Worm (Caenorhabditis elegans) whole organism, L1 larva: Measurements from ENCODE around the gene spat-2.
A peak's percentile ranks its signal among the peaks of the same experiment; 100 is the strongest.

Source experiments
- C16A3.4 ChIP-seq: fragments of 150-350 bp; optimal IDR thresholded peaks from 2 replicates; lab custom pipeline; 2014; ENCODE audit warnings: missing biosample characterization, missing genetic modification characterization
- C34B4.2 ChIP-seq: sonication (generic microtip); optimal IDR thresholded peaks from 2 replicates; lab custom pipeline; 2017; ENCODE audit warnings: mild to moderate bottlenecking, missing genetic modification characterization, missing compliant biosample characterization
- Y116A8C.19 ChIP-seq: sonication (generic microtip); optimal IDR thresholded peaks from 2 replicates; lab custom pipeline; 2016; ENCODE audit warnings: missing compliant biosample characterization, missing genetic modification characterization, borderline replicate concordance
- aha-1 ChIP-seq: fragments of 150-350 bp; optimal IDR thresholded peaks from 2 replicates; lab custom pipeline; 2014; ENCODE audit warnings: missing biosample characterization, missing genetic modification characterization
- alr-1 ChIP-seq: fragments of 200-800 bp; sonication (Bioruptor generic); optimal IDR thresholded peaks from 2 replicates; lab custom pipeline; 2018; ENCODE audit warnings: borderline replicate concordance, mild to moderate bottlenecking, missing genetic modification characterization, missing compliant biosample characterization
- ceh-82 ChIP-seq, 3 experiments: fragments of 150-350 bp in 1 of 3; sonication (generic microtip) in 2 of 3; optimal IDR thresholded peaks; 2 replicates each; lab custom pipeline; 2014 to 2017; ENCODE audit warnings: missing biosample characterization in 3 of 3, missing genetic modification characterization in 3 of 3
- ceh-90 ChIP-seq: sonication (generic microtip); optimal IDR thresholded peaks from 2 replicates; lab custom pipeline; 2016; ENCODE audit warnings: missing genetic modification characterization, missing compliant biosample characterization
- ces-1 ChIP-seq: fragments of 150-350 bp; optimal IDR thresholded peaks from 2 replicates; lab custom pipeline; 2014; ENCODE audit warnings: missing biosample characterization, missing genetic modification reagents, missing genetic modification characterization
- dsc-1 ChIP-seq: sonication (generic microtip); optimal IDR thresholded peaks from 2 replicates; lab custom pipeline; 2016; ENCODE audit warnings: mild to moderate bottlenecking, missing genetic modification characterization, missing compliant biosample characterization
- efl-1 ChIP-seq, 4 experiments: fragments of 150-350 bp; optimal IDR thresholded peaks in 3 of 4; peaks in 1 of 4; 1 replicate in 1 of 4; 2 replicates in 3 of 4; lab custom pipeline; 2014; ENCODE audit warnings: missing biosample characterization in 2 of 4, missing genetic modification characterization in 2 of 4, missing genetic modification reagents in 2 of 4
- egl-27 ChIP-seq, 2 experiments: fragments of 150-350 bp in 1 of 2; sonication (generic microtip); optimal IDR thresholded peaks; 3 replicates each; lab custom pipeline; 2017 to 2018; ENCODE audit warnings: missing biosample characterization in 2 of 2, missing genetic modification characterization in 2 of 2, missing genetic modification reagents in 2 of 2
- elt-3 ChIP-seq, 6 experiments: fragments of 150-350 bp in 1 of 6; sonication (generic microtip); optimal IDR thresholded peaks; 2 replicates each; lab custom pipeline; 2017 to 2018; ENCODE audit warnings: missing biosample characterization in 6 of 6, missing genetic modification characterization in 6 of 6, inconsistent platforms in 1 of 6
- ets-5 ChIP-seq: fragments of 200-800 bp; sonication (Bioruptor generic); IDR thresholded peaks from 2 replicates; pipeline ENCODE4 v1.3.6; 2022; ENCODE audit warnings: missing genetic modification characterization, missing compliant biosample characterization
- fkh-4 ChIP-seq: sonication (generic microtip); optimal IDR thresholded peaks from 2 replicates; lab custom pipeline; 2016; ENCODE audit warnings: missing compliant biosample characterization, missing genetic modification characterization, borderline replicate concordance
- fos-1 ChIP-seq: fragments of 150-350 bp; optimal IDR thresholded peaks from 2 replicates; lab custom pipeline; 2014; ENCODE audit warnings: missing biosample characterization, missing genetic modification characterization
- hlh-4 ChIP-seq: sonication (generic microtip); optimal IDR thresholded peaks from 2 replicates; lab custom pipeline; 2016; ENCODE audit warnings: mild to moderate bottlenecking, missing genetic modification characterization, missing compliant biosample characterization
- hpl-2 ChIP-seq: fragments of 150-350 bp; optimal IDR thresholded peaks from 2 replicates; lab custom pipeline; 2014; ENCODE audit warnings: missing biosample characterization, missing genetic modification reagents, missing genetic modification characterization
- isw-1 ChIP-seq: fragments of 200-800 bp; sonication (Bioruptor generic); IDR thresholded peaks from 2 replicates; pipeline ENCODE4 v1.3.6; 2022; ENCODE audit warnings: missing genetic modification characterization, missing compliant biosample characterization
- jun-1 ChIP-seq: fragments of 150-350 bp; optimal IDR thresholded peaks from 2 replicates; lab custom pipeline; 2014; ENCODE audit warnings: missing biosample characterization, missing genetic modification reagents, missing genetic modification characterization
- lin-13 ChIP-seq: fragments of 150-350 bp; optimal IDR thresholded peaks from 2 replicates; lab custom pipeline; 2014; ENCODE audit warnings: missing biosample characterization, missing genetic modification reagents, missing genetic modification characterization
- lin-14 ChIP-seq: fragments of 200-800 bp; sonication (Bioruptor generic); optimal IDR thresholded peaks from 2 replicates; lab custom pipeline; 2018; ENCODE audit warnings: mild to moderate bottlenecking, missing genetic modification characterization, moderate library complexity, missing compliant biosample characterization
- lin-15B ChIP-seq: fragments of 150-350 bp; sonication (generic microtip); optimal IDR thresholded peaks from 3 replicates; lab custom pipeline; 2014; ENCODE audit warnings: missing biosample characterization, missing genetic modification characterization
- mab-9 ChIP-seq: fragments of 200-800 bp; sonication (Bioruptor generic); IDR thresholded peaks from 2 replicates; pipeline ENCODE4 v1.3.6; 2022; ENCODE audit warnings: missing genetic modification reagents, missing genetic modification characterization, missing compliant biosample characterization
- mef-2 ChIP-seq: fragments of 150-350 bp; optimal IDR thresholded peaks from 2 replicates; lab custom pipeline; 2014; ENCODE audit warnings: missing biosample characterization, missing genetic modification characterization
- mep-1 ChIP-seq: fragments of 150-350 bp; optimal IDR thresholded peaks from 2 replicates; lab custom pipeline; 2014; ENCODE audit warnings: missing biosample characterization, missing genetic modification characterization
- nhr-11 ChIP-seq: fragments of 150-350 bp; optimal IDR thresholded peaks from 2 replicates; lab custom pipeline; 2014; ENCODE audit warnings: missing biosample characterization, missing genetic modification characterization
- nhr-20 ChIP-seq: sonication (generic microtip); optimal IDR thresholded peaks from 2 replicates; lab custom pipeline; 2016; ENCODE audit warnings: mild to moderate bottlenecking, missing genetic modification characterization, missing compliant biosample characterization
- nhr-237 ChIP-seq: fragments of 150-350 bp; optimal IDR thresholded peaks from 2 replicates; lab custom pipeline; 2014; ENCODE audit warnings: missing biosample characterization, missing genetic modification characterization
- nhr-47 ChIP-seq: sonication (generic microtip); optimal IDR thresholded peaks from 2 replicates; lab custom pipeline; 2016; ENCODE audit warnings: mild to moderate bottlenecking, missing genetic modification characterization, moderate library complexity, missing compliant biosample characterization
- nhr-76 ChIP-seq: sonication (generic microtip); optimal IDR thresholded peaks from 2 replicates; lab custom pipeline; 2017; ENCODE audit warnings: missing biosample characterization, missing genetic modification characterization
- nhr-77 ChIP-seq: fragments of 150-350 bp; optimal IDR thresholded peaks from 2 replicates; lab custom pipeline; 2014; ENCODE audit warnings: missing biosample characterization, missing genetic modification characterization
- nhr-84 ChIP-seq: sonication (generic microtip); optimal IDR thresholded peaks from 2 replicates; lab custom pipeline; 2017; ENCODE audit warnings: missing biosample characterization, missing genetic modification characterization
- nhr-85 ChIP-seq: sonication (generic microtip); peaks from one replicate; lab custom pipeline; 2016; ENCODE audit warnings: missing genetic modification characterization, inconsistent platforms, missing compliant biosample characterization
- pag-3 ChIP-seq: sonication (generic microtip); optimal IDR thresholded peaks from 2 replicates; lab custom pipeline; 2017; ENCODE audit warnings: missing genetic modification characterization, mild to moderate bottlenecking, missing compliant biosample characterization, antibody characterized with exemption, borderline replicate concordance; ENCODE audit not compliant: insufficient read depth
- pqm-1 ChIP-seq: sonication (generic microtip); optimal IDR thresholded peaks from 3 replicates; lab custom pipeline; 2017; ENCODE audit warnings: missing biosample characterization, missing genetic modification characterization
- snpc-4 ChIP-seq: fragments of 150-350 bp; optimal IDR thresholded peaks from 2 replicates; lab custom pipeline; 2014; ENCODE audit warnings: missing biosample characterization, missing genetic modification characterization
- snu-23 ChIP-seq: sonication (generic microtip); optimal IDR thresholded peaks from 2 replicates; lab custom pipeline; 2016; ENCODE audit warnings: missing genetic modification characterization, missing compliant biosample characterization
- sox-4 ChIP-seq: sonication (generic microtip); optimal IDR thresholded peaks from 2 replicates; lab custom pipeline; 2016; ENCODE audit warnings: missing genetic modification characterization, missing compliant biosample characterization
- sup-37 ChIP-seq: fragments of 200-800 bp; sonication (Bioruptor generic); optimal IDR thresholded peaks from 2 replicates; lab custom pipeline; 2018; ENCODE audit warnings: mild to moderate bottlenecking, missing genetic modification characterization, missing compliant biosample characterization
- tbx-2 ChIP-seq: sonication (generic microtip); optimal IDR thresholded peaks from 2 replicates; lab custom pipeline; 2016; ENCODE audit warnings: missing genetic modification characterization, missing compliant biosample characterization
- tlp-1 ChIP-seq: fragments of 150-350 bp; optimal IDR thresholded peaks from 2 replicates; lab custom pipeline; 2014; ENCODE audit warnings: missing biosample characterization, missing genetic modification characterization
- unc-130 ChIP-seq: fragments of 150-350 bp; optimal IDR thresholded peaks from 2 replicates; lab custom pipeline; 2017; ENCODE audit warnings: missing biosample characterization, missing genetic modification characterization, inconsistent platforms
- unc-62 ChIP-seq: fragments of 150-350 bp; optimal IDR thresholded peaks from 2 replicates; lab custom pipeline; 2014; ENCODE audit warnings: missing biosample characterization, missing genetic modification reagents, missing genetic modification characterization
- unc-86 ChIP-seq: sonication (generic microtip); optimal IDR thresholded peaks from 2 replicates; lab custom pipeline; 2016; ENCODE audit warnings: missing genetic modification characterization, missing compliant biosample characterization
- unc-98 ChIP-seq: fragments of 200-800 bp; sonication (Bioruptor generic); IDR thresholded peaks from 2 replicates; pipeline ENCODE4 v1.3.6; 2022; ENCODE audit warnings: missing genetic modification characterization, missing compliant biosample characterization
- vab-15 ChIP-seq: sonication (generic microtip); optimal IDR thresholded peaks from 2 replicates; lab custom pipeline; 2017; ENCODE audit warnings: missing genotype, mild to moderate bottlenecking, missing genetic modification characterization, missing compliant biosample characterization
- zip-4 ChIP-seq: fragments of 200-800 bp; sonication (Bioruptor generic); optimal IDR thresholded peaks from 2 replicates; lab custom pipeline; 2018; ENCODE audit warnings: mild to moderate bottlenecking, missing genetic modification characterization, moderate library complexity, missing compliant biosample characterization
- ztf-11 ChIP-seq, 2 experiments: sonication (generic microtip); optimal IDR thresholded peaks; 2 replicates each; lab custom pipeline; 2016 to 2017; ENCODE audit warnings: missing genetic modification characterization in 2 of 2, missing biosample characterization in 1 of 2, missing compliant biosample characterization in 1 of 2

spat-2 gene

ce11 chrIII:11026516-11027048 lies 10.2 kb upstream of the spat-2 start, which contains the start of gene Y48A6B.7 (continued):
- TF ChIP-seq lin-14 (no peak), nhr-20 (tag; lab: Kevin White, UChicago) (peak; percentile 14), nhr-237 (tag; lab: Kevin White, UChicago) (no peak), sox-4 (tag; lab: Kevin White, UChicago) (no peak), lin-13 (GFP tag; lab: Kevin White, UChicago) (no peak), unc-86 (tag; lab: Kevin White, UChicago) (no peak), alr-1 (tag; lab: Kevin White, UChicago) (no peak), nhr-85 (tag; lab: Kevin White, UChicago) (no peak), ets-5 (GFP tag; lab: Robert Waterston, UW) (no peak), nhr-77 (tag; lab: Kevin White, UChicago) (no peak), unc-98 (GFP tag; lab: Robert Waterston, UW) (no peak), mab-9 (GFP tag; lab: Robert Waterston, UW) (no peak), C16A3.4 (tag; lab: Kevin White, UChicago) (no peak), ceh-90 (no peak), ceh-82 (tag; optimal IDR thresholded peaks at IDR 0.05; lab: Kevin White, UChicago) (no peak), jun-1 (tag; lab: Kevin White, UChicago) (peak; percentile 32), fkh-4 (tag; lab: Kevin White, UChicago) (no peak), hlh-4 (tag; lab: Kevin White, UChicago) (no peak), hpl-2 (GFP tag; lab: Kevin White, UChicago) (no peak), unc-62 (GFP tag; lab: Kevin White, UChicago) (no peak), zip-4 (GFP tag; lab: Kevin White, UChicago) (no peak), mep-1 (tag; lab: Kevin White, UChicago) (no peak), nhr-47 (tag; lab: Kevin White, UChicago) (no peak), fos-1 (tag; lab: Kevin White, UChicago) (no peak), nhr-11 (tag; lab: Kevin White, UChicago) (no peak), ztf-11 (tag; optimal IDR thresholded peaks at IDR 0.05; lab: Kevin White, UChicago) (no peak), nhr-76 (tag; lab: Kevin White, UChicago) (no peak), tlp-1 (tag; lab: Kevin White, UChicago) (peak; percentile 0), snpc-4 (tag; lab: Kevin White, UChicago) (no peak), tbx-2 (tag; lab: Kevin White, UChicago) (no peak), pqm-1 (peak; percentile 81), aha-1 (no peak), elt-3 (tag; optimal IDR thresholded peaks at IDR 0.05; lab: Kevin White, UChicago) (no peak), ces-1 (no peak), vab-15 (tag; lab: Kevin White, UChicago) (no peak), C34B4.2 (tag; lab: Kevin White, UChicago) (no peak), snu-23 (GFP tag; lab: Kevin White, UChicago) (no peak), egl-27 (tag; optimal IDR thresholded peaks at IDR 0.05; lab: Kevin White, UChicago) (no peak), efl-1 (optimal IDR thresholded peaks at IDR 0.05; lab: Kevin White, UChicago) (no peak), efl-1 (GFP tag; optimal IDR thresholded peaks at IDR 0.05 in 1 of 2; lab: Kevin White, UChicago) (peak in 1 of 2 experiments; percentile 88), pag-3 (tag; lab: Kevin White, UChicago) (no peak), dsc-1 (tag; lab: Kevin White, UChicago) (no peak), Y116A8C.19 (no peak), nhr-84 (tag; lab: Kevin White, UChicago) (no peak), isw-1 (GFP tag; lab: Robert Waterston, UW) (no peak), mef-2 (tag; lab: Kevin White, UChicago) (no peak), lin-15B (tag; lab: Kevin White, UChicago) (no peak), unc-130 (tag; lab: Kevin White, UChicago) (no peak), sup-37 (GFP tag; lab: Kevin White, UChicago) (no peak)
